Fruit fly (Drosophila melanogaster) whole organism, prepupa: ENCODE data around the gene Rpn3.

Experiments
- Blimp-1 ChIP-seq: fragments of 200-800 bp; sonication (Bioruptor generic); optimal IDR thresholded peaks from 3 replicates; lab custom pipeline; 2017; ENCODE audit warnings: missing biosample characterization, missing genetic modification characterization, mild to moderate bottlenecking, moderate library complexity, missing genetic modification reagents
- CG10669 ChIP-seq: fragments of 200-800 bp; sonication (Bioruptor generic); optimal IDR thresholded peaks from 3 replicates; lab custom pipeline; 2018; ENCODE audit warnings: missing biosample characterization, mild to moderate bottlenecking, missing genetic modification characterization, moderate library complexity
- CG11294 ChIP-seq: fragments of 200-800 bp; sonication (Bioruptor generic); IDR thresholded peaks from 2 replicates; pipeline ENCODE4 v1.3.6; 2022; ENCODE audit warnings: missing biosample characterization, missing genetic modification characterization
- CG11902 ChIP-seq: fragments of 200-800 bp; sonication (Bioruptor generic); optimal IDR thresholded peaks from 3 replicates; lab custom pipeline; 2016; ENCODE audit warnings: missing biosample characterization, missing genetic modification characterization
- CG15336 ChIP-seq: fragments of 200-800 bp; sonication (Bioruptor generic); IDR thresholded peaks from 2 replicates; pipeline ENCODE4 v1.3.6; 2022; ENCODE audit warnings: missing biosample characterization, missing genetic modification characterization
- CG1621 ChIP-seq: fragments of 200-800 bp; sonication (Bioruptor generic); optimal IDR thresholded peaks from 3 replicates; lab custom pipeline; 2018; ENCODE audit warnings: missing biosample characterization, mild to moderate bottlenecking, missing genetic modification characterization
- CG3032 ChIP-seq: fragments of 200-800 bp; optimal IDR thresholded peaks from 2 replicates; lab custom pipeline; 2019; ENCODE audit warnings: missing biosample characterization, mild to moderate bottlenecking, missing genetic modification characterization, moderate library complexity
- CG31627 ChIP-seq: fragments of 200-800 bp; sonication (Bioruptor generic); optimal IDR thresholded peaks from 3 replicates; lab custom pipeline; 2016; ENCODE audit warnings: missing biosample characterization, missing genetic modification characterization
- CG3919 ChIP-seq: fragments of 200-800 bp; sonication (Bioruptor generic); optimal IDR thresholded peaks from 3 replicates; lab custom pipeline; 2016; ENCODE audit warnings: missing biosample characterization, missing genetic modification characterization
- CG6163 ChIP-seq: fragments of 200-800 bp; sonication (Bioruptor generic); IDR thresholded peaks from 3 replicates; pipeline ENCODE4 v1.3.6; 2022; ENCODE audit warnings: missing biosample characterization, missing genetic modification characterization
- CG6276 ChIP-seq: fragments of 200-800 bp; sonication (Bioruptor generic); optimal IDR thresholded peaks from 2 replicates; lab custom pipeline; 2017; ENCODE audit warnings: missing biosample characterization, mild to moderate bottlenecking, missing genetic modification characterization
- CG6808 ChIP-seq: fragments of 200-800 bp; sonication (Bioruptor generic); optimal IDR thresholded peaks from 3 replicates; lab custom pipeline; 2017; ENCODE audit warnings: missing biosample characterization, missing genetic modification characterization, mild to moderate bottlenecking, moderate library complexity, missing genetic modification reagents
- CG6854 ChIP-seq: fragments of 200-800 bp; sonication (Bioruptor generic); optimal IDR thresholded peaks from 2 replicates; lab custom pipeline; 2017; ENCODE audit warnings: missing biosample characterization, mild to moderate bottlenecking, missing genetic modification characterization
- CG7368 ChIP-seq: fragments of 200-800 bp; sonication (Bioruptor generic); optimal IDR thresholded peaks from 3 replicates; lab custom pipeline; 2016; ENCODE audit warnings: missing biosample characterization, missing genetic modification characterization
- CG8119 ChIP-seq: fragments of 200-800 bp; sonication (Bioruptor generic); IDR thresholded peaks from 3 replicates; pipeline ENCODE4 v1.3.6; 2022; ENCODE audit warnings: missing biosample characterization, missing genetic modification characterization
- CG8319 ChIP-seq: fragments of 200-800 bp; sonication (Bioruptor generic); optimal IDR thresholded peaks from 3 replicates; lab custom pipeline; 2016; ENCODE audit warnings: missing biosample characterization, missing genetic modification characterization
- CG9139 ChIP-seq: fragments of 200-800 bp; sonication (Bioruptor generic); optimal IDR thresholded peaks from 3 replicates; lab custom pipeline; 2017; ENCODE audit warnings: missing biosample characterization, mild to moderate bottlenecking, missing genetic modification characterization
- Ets96B ChIP-seq: fragments of 200-800 bp; optimal IDR thresholded peaks from 2 replicates; lab custom pipeline; 2019; ENCODE audit warnings: missing biosample characterization, mild to moderate bottlenecking, missing genetic modification characterization, moderate library complexity
- Gug ChIP-seq: fragments of 200-800 bp; sonication (Bioruptor generic); IDR thresholded peaks from 2 replicates; pipeline ENCODE4 v1.3.6; 2022; ENCODE audit warnings: missing biosample characterization, missing genetic modification characterization
- Hr38 ChIP-seq: sonication (Bioruptor generic); optimal IDR thresholded peaks from 2 replicates; lab custom pipeline; 2016; ENCODE audit warnings: missing biosample characterization, missing genetic modification characterization
- Hr39 ChIP-seq: fragments of 200-800 bp; sonication (Bioruptor generic); optimal IDR thresholded peaks from 2 replicates; lab custom pipeline; 2016; ENCODE audit warnings: missing biosample characterization, missing genetic modification characterization
- Hr4 ChIP-seq: fragments of 200-800 bp; sonication (Bioruptor generic); optimal IDR thresholded peaks from 3 replicates; lab custom pipeline; 2016; ENCODE audit warnings: missing biosample characterization, missing genetic modification characterization
- Lpt ChIP-seq: fragments of 200-800 bp; sonication (Bioruptor generic); optimal IDR thresholded peaks from 3 replicates; lab custom pipeline; 2016; ENCODE audit warnings: missing biosample characterization, missing genetic modification characterization
- Met ChIP-seq: fragments of 200-800 bp; sonication (Bioruptor generic); optimal IDR thresholded peaks from 3 replicates; lab custom pipeline; 2016; ENCODE audit warnings: missing biosample characterization, missing genetic modification characterization
- OdsH ChIP-seq: fragments of 200-800 bp; sonication (Bioruptor generic); optimal IDR thresholded peaks from 3 replicates; lab custom pipeline; 2016; ENCODE audit warnings: missing biosample characterization, missing genetic modification characterization
- Sox102F ChIP-seq: fragments of 200-800 bp; sonication (Bioruptor generic); optimal IDR thresholded peaks from 2 replicates; lab custom pipeline; 2016; ENCODE audit warnings: missing biosample characterization, mild to moderate bottlenecking, missing genetic modification characterization
- Sox14 ChIP-seq: fragments of 200-800 bp; sonication (Bioruptor generic); optimal IDR thresholded peaks from 3 replicates; lab custom pipeline; 2016; ENCODE audit warnings: missing biosample characterization, missing genetic modification characterization
- Sox15 ChIP-seq: fragments of 200-800 bp; sonication (Bioruptor generic); optimal IDR thresholded peaks from 3 replicates; lab custom pipeline; 2016; ENCODE audit warnings: missing biosample characterization, missing genetic modification characterization
- achi ChIP-seq: fragments of 200-800 bp; sonication (Bioruptor generic); optimal IDR thresholded peaks from 3 replicates; lab custom pipeline; 2016; ENCODE audit warnings: missing biosample characterization, missing genetic modification characterization
- cyc ChIP-seq: fragments of 200-800 bp; sonication (Bioruptor generic); optimal IDR thresholded peaks from 3 replicates; lab custom pipeline; 2016; ENCODE audit warnings: missing biosample characterization, missing genetic modification characterization
- dac ChIP-seq: fragments of 200-800 bp; sonication (Bioruptor generic); optimal IDR thresholded peaks from 2 replicates; lab custom pipeline; 2017; ENCODE audit warnings: missing biosample characterization, mild to moderate bottlenecking, missing genetic modification characterization
- dsx ChIP-seq: fragments of 200-800 bp; optimal IDR thresholded peaks from 3 replicates; lab custom pipeline; 2019; ENCODE audit warnings: missing biosample characterization, mild to moderate bottlenecking, missing genetic modification characterization, moderate library complexity; ENCODE audit not compliant: poor library complexity, severe bottlenecking
- eg ChIP-seq: fragments of 200-800 bp; sonication (Bioruptor generic); IDR thresholded peaks from 3 replicates; pipeline ENCODE4 v1.3.6; 2022; ENCODE audit warnings: missing biosample characterization, missing genetic modification characterization
- esn ChIP-seq: fragments of 200-800 bp; sonication (Bioruptor generic); optimal IDR thresholded peaks from 2 replicates; lab custom pipeline; 2016; ENCODE audit warnings: missing biosample characterization, mild to moderate bottlenecking, missing genetic modification characterization, moderate library complexity
- fd59A ChIP-seq: fragments of 200-800 bp; sonication (Bioruptor generic); optimal IDR thresholded peaks from 2 replicates; lab custom pipeline; 2017; ENCODE audit warnings: missing biosample characterization, mild to moderate bottlenecking, missing genetic modification characterization, missing genetic modification reagents
- pdm3 ChIP-seq: fragments of 200-800 bp; sonication (Bioruptor generic); optimal IDR thresholded peaks from 3 replicates; lab custom pipeline; 2016; ENCODE audit warnings: missing biosample characterization, missing genetic modification characterization
- salr ChIP-seq, 2 experiments: fragments of 200-800 bp; sonication (Bioruptor generic); optimal IDR thresholded peaks; 3 replicates each; lab custom pipeline; 2016 to 2018; ENCODE audit warnings: missing biosample characterization in 2 of 2, missing genetic modification characterization in 2 of 2, mild to moderate bottlenecking in 1 of 2
- spab ChIP-seq: fragments of 200-800 bp; sonication (Bioruptor generic); optimal IDR thresholded peaks from 2 replicates; lab custom pipeline; 2017; ENCODE audit warnings: missing biosample characterization, mild to moderate bottlenecking, missing genetic modification characterization, missing genetic modification reagents
- ss ChIP-seq, 2 experiments: fragments of 200-800 bp; sonication (Bioruptor generic); optimal IDR thresholded peaks; 2 replicates in 1 of 2; 3 replicates in 1 of 2; lab custom pipeline; 2017 to 2018; ENCODE audit warnings: mild to moderate bottlenecking in 2 of 2, missing biosample characterization in 2 of 2, missing genetic modification characterization in 2 of 2, moderate library complexity in 1 of 2
- svp ChIP-seq: fragments of 200-800 bp; sonication (Bioruptor generic); peaks from one replicate; lab custom pipeline; 2016; ENCODE audit warnings: missing biosample characterization, missing genetic modification characterization
- vri ChIP-seq: fragments of 200-800 bp; sonication (Bioruptor generic); optimal IDR thresholded peaks from 3 replicates; lab custom pipeline; 2016; ENCODE audit warnings: missing biosample characterization, mild to moderate bottlenecking, missing genetic modification characterization

Rpn3 gene

dm6 chr2L:19014032-19014880 lies 37.3 kb upstream of the Rpn3 start (continued):
- TF ChIP-seq spab (peak; percentile 48), CG6276 (GFP tag; lab: Kevin White, UChicago) (peak; percentile 39), Hr39 (GFP tag; lab: Kevin White, UChicago) (no peak), Lpt (GFP tag; lab: Kevin White, UChicago) (no peak), Hr4 (GFP tag; lab: Kevin White, UChicago) (peak; percentile 39), pdm3 (GFP tag; lab: Kevin White, UChicago) (peak; percentile 19), Sox102F (GFP tag; lab: Kevin White, UChicago) (peak; percentile 27), CG6808 (peak; percentile 70), CG11294 (no peak), achi (GFP tag; lab: Kevin White, UChicago) (peak; percentile 38), CG8119 (GFP tag; lab: Robert Waterston, UW) (peak; percentile 40; the same call in 1 of the 3 replicates), CG15336 (peak; percentile 47), CG3032 (tag; lab: Kevin White, UChicago) (peak; percentile 66), CG9139 (GFP tag; lab: Kevin White, UChicago) (peak; percentile 33), Sox14 (GFP tag; lab: Kevin White, UChicago) (no peak), ss (GFP tag; optimal IDR thresholded peaks at IDR 0.05; lab: Kevin White, UChicago) (peak; percentile 55 to 66), CG11902 (GFP tag; lab: Kevin White, UChicago) (no peak), salr (GFP tag; optimal IDR thresholded peaks at IDR 0.05; lab: Kevin White, UChicago) (peak in 1 of 2 experiments; percentile 35), CG6163 (no peak), eg (GFP tag; lab: Robert Waterston, UW) (no peak), dsx (GFP tag; lab: Kevin White, UChicago) (peak; percentile 61), CG31627 (no peak)

DNA sequence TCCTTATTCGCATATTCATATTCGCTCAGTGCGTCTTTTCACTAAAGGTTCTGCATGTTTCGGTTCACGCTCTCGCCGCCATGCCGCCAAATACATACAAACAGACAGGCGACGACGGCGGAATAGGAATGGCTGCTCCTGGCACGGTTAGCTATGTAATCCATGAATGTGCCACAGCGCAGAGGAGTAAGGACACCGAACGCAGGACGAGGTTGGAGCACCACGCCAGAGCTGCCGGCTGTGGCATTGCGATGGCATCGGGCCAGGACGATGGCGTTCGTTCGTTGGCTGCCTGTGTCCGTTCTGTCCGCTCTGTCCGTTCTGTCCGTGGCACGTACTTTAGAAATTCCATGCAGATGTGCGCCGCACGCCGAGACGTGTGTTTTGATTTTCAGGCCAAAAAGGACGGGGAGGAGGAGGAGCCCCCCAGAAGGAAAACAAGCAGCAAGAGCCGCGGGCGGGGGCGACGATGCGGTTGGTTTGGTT lies 36.7 kb upstream of the Rpn3 start:
- TF ChIP-seq vri (GFP tag; lab: Kevin White, UChicago) (no peak), Gug (GFP tag; lab: Robert Waterston, UW) (no peak), cyc (GFP tag; lab: Kevin White, UChicago) (no peak), CG3919 (GFP tag; lab: Kevin White, UChicago) (no peak), CG15336 (no peak), Hr38 (GFP tag; lab: Kevin White, UChicago) (no peak), Met (no peak), eg (GFP tag; lab: Robert Waterston, UW) (no peak), Ets96B (tag; lab: Kevin White, UChicago) (no peak), esn (no peak), Blimp-1 (GFP tag; lab: Kevin White, UChicago) (no peak), OdsH (no peak)

DNA sequence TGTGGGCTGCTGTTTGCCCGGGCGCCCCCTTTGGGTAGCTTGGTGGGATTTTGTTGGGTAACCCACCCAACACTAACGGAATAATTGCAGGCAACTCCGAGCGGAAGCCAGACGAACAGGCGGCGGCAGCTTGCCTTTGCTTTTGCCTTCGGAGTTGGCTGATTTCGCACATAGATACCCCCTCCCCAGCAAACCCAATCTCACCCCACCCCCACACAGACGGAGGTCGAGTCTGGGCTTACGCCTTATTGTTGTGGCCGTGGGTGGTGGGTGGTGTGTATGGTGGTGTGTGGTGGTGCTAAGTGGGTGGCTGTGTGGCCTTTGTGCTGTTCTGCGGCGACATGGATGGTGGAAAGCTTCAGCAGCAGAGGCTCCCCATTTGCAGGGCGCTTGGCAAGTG lies 36.0 kb upstream of the Rpn3 start:
- no peak for TF ChIP-seq CG8319 (GFP tag; lab: Kevin White, UChicago)
- peak; percentile 45 for TF ChIP-seq CG7368

DNA sequence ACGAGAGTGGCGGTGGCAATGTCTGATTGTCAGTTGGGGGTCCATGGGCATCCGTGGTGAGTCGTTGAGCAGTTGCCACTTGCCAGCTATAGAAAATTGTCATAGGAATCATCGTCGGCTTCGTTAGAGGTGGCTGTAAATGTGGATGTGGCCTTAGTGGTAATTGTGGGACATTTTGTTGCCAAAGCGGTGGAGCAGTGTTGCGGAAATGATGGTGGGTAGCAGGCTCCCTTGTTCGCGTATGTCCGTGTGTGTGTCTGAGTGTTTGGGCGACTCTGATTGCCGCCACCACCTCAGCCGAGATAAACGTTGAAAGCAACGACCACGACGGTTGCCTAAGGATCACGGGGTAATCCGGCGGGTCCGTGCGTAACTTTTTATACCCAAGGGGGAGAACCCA lies 34.5 kb upstream of the Rpn3 start:
- TF ChIP-seq fd59A (GFP tag; lab: Kevin White, UChicago) (no peak), svp (GFP tag; lab: Kevin White, UChicago) (no peak), vri (GFP tag; lab: Kevin White, UChicago) (no peak), achi (GFP tag; lab: Kevin White, UChicago) (no peak), CG1621 (tag; lab: Kevin White, UChicago) (no peak), CG15336 (no peak), CG6854 (no peak), Sox15 (GFP tag; lab: Kevin White, UChicago) (no peak), dac (GFP tag; lab: Kevin White, UChicago) (no peak), CG10669 (GFP tag; lab: Kevin White, UChicago) (no peak), eg (GFP tag; lab: Robert Waterston, UW) (no peak)
